Fruit fly (Drosophila melanogaster): ENCODE results near the gene CG10154.

The CG10154 gene

dm6 chr3L:13450177-13450793 lies 13.3 kb upstream of the CG10154 start, which contains the start of the genes JMJD7 and CG10738 (continued):
- TF ChIP-seq pfk (GFP tag; optimal IDR thresholded peaks at IDR 0.05) (no peak), CG14014 (GFP tag; IDR thresholded peaks at IDR 0.05) (peak; percentile 83), oc (tag; optimal IDR thresholded peaks at IDR 0.05) (no peak), Aef1 (GFP tag; IDR thresholded peaks at IDR 0.05) (peak; percentile 63), gt (GFP tag; IDR thresholded peaks at IDR 0.05) (no peak), Nf-YB (GFP tag; optimal IDR thresholded peaks at IDR 0.05) (no peak), fd102C (GFP tag; optimal IDR thresholded peaks at IDR 0.05) (no peak), al (GFP tag; IDR thresholded peaks at IDR 0.05) (peak; percentile 61), CG18476 (GFP tag; optimal IDR thresholded peaks at IDR 0.05) (peak; percentile 51), CG10654 (GFP tag; optimal IDR thresholded peaks at IDR 0.05) (peak; percentile 60), gsb (GFP tag; IDR thresholded peaks at IDR 0.05) (peak; percentile 23; the same call in 1 of the 2 replicates), Ssrp (tag; optimal IDR thresholded peaks at IDR 0.05) (no peak), chn (GFP tag; optimal IDR thresholded peaks at IDR 0.05) (no peak), CG15514 (GFP tag; optimal IDR thresholded peaks at IDR 0.05) (peak; percentile 70), CTCF (GFP tag; optimal IDR thresholded peaks at IDR 0.05) (peak; percentile 27), en (GFP tag; optimal IDR thresholded peaks at IDR 0.05) (no peak), CG32767 (GFP tag; IDR thresholded peaks at IDR 0.05) (no peak), lilli (GFP tag; optimal IDR thresholded peaks at IDR 0.05) (peak; percentile 37), CG2129 (GFP tag; IDR thresholded peaks at IDR 0.05; ENCODE audit: partially characterized antibody) (no peak), CG7987 (GFP tag; optimal IDR thresholded peaks at IDR 0.05) (peak; percentile 74), CG15601 (tag; optimal IDR thresholded peaks at IDR 0.05) (no peak), bigmax (GFP tag; optimal IDR thresholded peaks at IDR 0.05) (no peak), bowl (GFP tag; IDR thresholded peaks at IDR 0.05) (peak; percentile 15; the same call in 1 of the 2 replicates), CG6791 (GFP tag; IDR thresholded peaks at IDR 0.05; ENCODE audit: partially characterized antibody) (no peak), Bteb2 (GFP tag; optimal IDR thresholded peaks at IDR 0.05) (no peak), gro (GFP tag; optimal IDR thresholded peaks at IDR 0.05) (no peak), CG12391 (tag; optimal IDR thresholded peaks at IDR 0.05) (peak; percentile 32), Oaz (GFP tag; IDR thresholded peaks at IDR 0.05) (peak; percentile 66), NK7.1 (GFP tag; optimal IDR thresholded peaks at IDR 0.05) (no peak), ash1 (GFP tag; optimal IDR thresholded peaks at IDR 0.05) (no peak), CG11398 (GFP tag; optimal IDR thresholded peaks at IDR 0.05) (no peak), hth (optimal IDR thresholded peaks at IDR 0.05) (no peak), knrl (GFP tag; IDR thresholded peaks at IDR 0.05; ENCODE audit: partially characterized antibody) (no peak), CG10321 (GFP tag; IDR thresholded peaks at IDR 0.05) (no peak), tin (GFP tag; optimal IDR thresholded peaks at IDR 0.05) (peak; percentile 87), CG30403 (GFP tag; optimal IDR thresholded peaks at IDR 0.05) (peak; percentile 55), ranshi (GFP tag; IDR thresholded peaks at IDR 0.05) (peak; percentile 75), Sox100B (GFP tag; optimal IDR thresholded peaks at IDR 0.05) (peak; percentile 79), Camta (GFP tag; optimal IDR thresholded peaks at IDR 0.05) (no peak), croc (GFP tag; conservative IDR thresholded peaks at IDR 0.05) (no peak; the same call in 2 of the 3 replicates), hkb (optimal IDR thresholded peaks at IDR 0.05) (no peak), hkb (GFP tag; IDR thresholded peaks at IDR 0.05) (peak; percentile 78), CkIIα-i1 (GFP tag; IDR thresholded peaks at IDR 0.05) (no peak), CG8359 (GFP tag; optimal IDR thresholded peaks at IDR 0.05; ENCODE audit: borderline replicate concordance) (no peak), D19A (tag; optimal IDR thresholded peaks at IDR 0.05) (peak; percentile 63), Awh (GFP tag; IDR thresholded peaks at IDR 0.05) (peak; percentile 58; the same call in 1 of the 2 replicates), ara (GFP tag; IDR thresholded peaks at IDR 0.05) (peak; percentile 42; the same call in 1 of the 2 replicates), Atf6 (GFP tag; IDR thresholded peaks at IDR 0.05) (peak; percentile 85), CG3407 (GFP tag; optimal IDR thresholded peaks at IDR 0.05) (no peak), Rx (GFP tag; IDR thresholded peaks at IDR 0.05) (peak; percentile 72), CG4854 (GFP tag; optimal IDR thresholded peaks at IDR 0.05) (peak; percentile 29), Doc3 (GFP tag; IDR thresholded peaks at IDR 0.05; ENCODE audit: partially characterized antibody) (no peak)
